Fruit fly (Drosophila melanogaster) whole organism, embryonic: ENCODE results near the gene MED14.

Experiments used
- CG10267 ChIP-seq: fragments of 200-800 bp; sonication (Bioruptor generic); optimal IDR thresholded peaks from 2 replicates; lab custom pipeline; 2018; ENCODE audit warnings: missing biosample characterization, mild to moderate bottlenecking, missing genetic modification characterization, moderate library complexity
- CG10543 ChIP-seq: fragments of 200-800 bp; sonication (Bioruptor generic); optimal IDR thresholded peaks from 3 replicates; lab custom pipeline; 2017; ENCODE audit warnings: missing biosample characterization, mild to moderate bottlenecking, missing genetic modification characterization, moderate library complexity
- CG12104 ChIP-seq: fragments of 200-800 bp; sonication (Bioruptor generic); optimal IDR thresholded peaks from 3 replicates; lab custom pipeline; 2016; ENCODE audit warnings: missing biosample characterization, missing genetic modification characterization
- CG1233 ChIP-seq: fragments of 200-800 bp; sonication (Bioruptor generic); optimal IDR thresholded peaks from 4 replicates; lab custom pipeline; 2018; ENCODE audit warnings: missing biosample characterization, mild to moderate bottlenecking, missing genetic modification characterization
- CG12659 ChIP-seq: fragments of 200-800 bp; sonication (Bioruptor generic); optimal IDR thresholded peaks from 3 replicates; lab custom pipeline; 2017; ENCODE audit warnings: mild to moderate bottlenecking, missing biosample characterization, missing genetic modification reagents, missing genetic modification characterization
- CG13894 ChIP-seq: fragments of 200-800 bp; sonication (Bioruptor generic); optimal IDR thresholded peaks from 3 replicates; lab custom pipeline; 2018; ENCODE audit warnings: missing biosample characterization, mild to moderate bottlenecking, missing genetic modification characterization, moderate library complexity
- CG15514 ChIP-seq: fragments of 200-800 bp; sonication (Bioruptor generic); optimal IDR thresholded peaks from 3 replicates; lab custom pipeline; 2017; ENCODE audit warnings: missing biosample characterization, missing genetic modification characterization, mild to moderate bottlenecking, moderate library complexity, missing genetic modification reagents
- CG17568 ChIP-seq: fragments of 200-800 bp; sonication (Bioruptor generic); optimal IDR thresholded peaks from 2 replicates; lab custom pipeline; 2018; ENCODE audit warnings: missing biosample characterization, mild to moderate bottlenecking, missing genetic modification characterization, moderate library complexity
- CG18599 ChIP-seq: fragments of 200-800 bp; sonication (Bioruptor generic); optimal IDR thresholded peaks from 3 replicates; lab custom pipeline; 2017; ENCODE audit warnings: missing biosample characterization, missing genetic modification characterization, mild to moderate bottlenecking, moderate library complexity, missing genetic modification reagents
- CG2129 ChIP-seq: fragments of 200-800 bp; sonication (Bioruptor generic); IDR thresholded peaks from 2 replicates; pipeline ENCODE4 v1.3.6; 2022; ENCODE audit warnings: missing biosample characterization, missing genetic modification characterization; ENCODE audit not compliant: partially characterized antibody
- CG31388 ChIP-seq: fragments of 200-800 bp; sonication (Bioruptor generic); optimal IDR thresholded peaks from 2 replicates; lab custom pipeline; 2016; ENCODE audit warnings: missing biosample characterization, missing genetic modification characterization
- CG32532 ChIP-seq: fragments of 200-800 bp; sonication (Bioruptor generic); IDR thresholded peaks from 2 replicates; pipeline ENCODE4 v1.3.6; 2022; ENCODE audit warnings: missing biosample characterization, missing genetic modification characterization
- CG3995 ChIP-seq: fragments of 200-800 bp; sonication (Bioruptor generic); optimal IDR thresholded peaks from 3 replicates; lab custom pipeline; 2016; ENCODE audit warnings: missing biosample characterization, missing genetic modification characterization
- CG4617 ChIP-seq: fragments of 200-800 bp; sonication (Bioruptor generic); optimal IDR thresholded peaks from 3 replicates; lab custom pipeline; 2016; ENCODE audit warnings: missing biosample characterization, missing genetic modification characterization, borderline replicate concordance
- CG6272 ChIP-seq: fragments of 200-800 bp; sonication (Bioruptor generic); IDR thresholded peaks from 2 replicates; pipeline ENCODE4 v1.3.6; 2022; ENCODE audit warnings: missing biosample characterization, missing genetic modification characterization
- CG6654 ChIP-seq: fragments of 200-800 bp; sonication (Bioruptor generic); optimal IDR thresholded peaks from 2 replicates; lab custom pipeline; 2017; ENCODE audit warnings: missing biosample characterization, mild to moderate bottlenecking, missing genetic modification characterization
- CG6791 ChIP-seq: fragments of 200-800 bp; sonication (Bioruptor generic); IDR thresholded peaks from 3 replicates; pipeline ENCODE4 v1.3.6; 2022; ENCODE audit warnings: missing biosample characterization, missing genetic modification characterization; ENCODE audit not compliant: partially characterized antibody
- CG6854 ChIP-seq: fragments of 200-800 bp; sonication (Bioruptor generic); optimal IDR thresholded peaks from 3 replicates; lab custom pipeline; 2017; ENCODE audit warnings: missing biosample characterization, mild to moderate bottlenecking, missing genetic modification characterization
- CG9727 ChIP-seq: fragments of 200-800 bp; sonication (Bioruptor generic); optimal IDR thresholded peaks from 3 replicates; lab custom pipeline; 2017; ENCODE audit warnings: missing biosample characterization, mild to moderate bottlenecking, missing genetic modification characterization
- CG9817 ChIP-seq: fragments of 200-800 bp; sonication (Bioruptor generic); optimal IDR thresholded peaks from 2 replicates; lab custom pipeline; 2018; ENCODE audit warnings: missing biosample characterization, mild to moderate bottlenecking, missing genetic modification characterization, moderate library complexity
- D ChIP-seq, 2 experiments: fragments of 200-800 bp in 1 of 2; fragments of >200 bp in 1 of 2; sonication (Bioruptor generic) in 1 of 2; optimal IDR thresholded peaks; 2 replicates in 1 of 2; 3 replicates in 1 of 2; lab custom pipeline; 2017; ENCODE audit warnings: mild to moderate bottlenecking in 1 of 2, missing biosample characterization in 1 of 2, missing genetic modification characterization in 1 of 2, missing genetic modification reagents in 1 of 2
- D19A ChIP-seq: fragments of 200-800 bp; optimal IDR thresholded peaks from 3 replicates; lab custom pipeline; 2019; ENCODE audit warnings: missing biosample characterization, mild to moderate bottlenecking, missing genetic modification characterization, moderate library complexity
- Doc3 ChIP-seq: fragments of 200-800 bp; sonication (Bioruptor generic); IDR thresholded peaks from 3 replicates; pipeline ENCODE4 v1.3.6; 2022; ENCODE audit warnings: missing biosample characterization, missing genetic modification characterization; ENCODE audit not compliant: partially characterized antibody
- Hr3 ChIP-seq: fragments of 200-800 bp; sonication (Bioruptor generic); optimal IDR thresholded peaks from 3 replicates; lab custom pipeline; 2016; ENCODE audit warnings: missing biosample characterization, missing genetic modification characterization
- Hr78 ChIP-seq, 2 experiments: fragments of 200-800 bp in 1 of 2; fragments of >200 bp in 1 of 2; sonication (Bioruptor generic) in 1 of 2; optimal IDR thresholded peaks; 2 replicates each; lab custom pipeline; 2017 to 2019; ENCODE audit warnings: missing biosample characterization in 2 of 2, missing genetic modification characterization in 2 of 2, mild to moderate bottlenecking in 1 of 2, moderate library complexity in 1 of 2
- Lpt ChIP-seq: fragments of >200 bp; optimal IDR thresholded peaks from 2 replicates; lab custom pipeline; 2018; ENCODE audit warnings: missing biosample characterization, missing genetic modification characterization
- MESR4 ChIP-seq: fragments of 200-800 bp; sonication (Bioruptor generic); optimal IDR thresholded peaks from 2 replicates; lab custom pipeline; 2018; ENCODE audit warnings: missing biosample characterization, mild to moderate bottlenecking, missing genetic modification characterization, moderate library complexity
- Rx ChIP-seq: fragments of 200-800 bp; sonication (Bioruptor generic); IDR thresholded peaks from 2 replicates; pipeline ENCODE4 v1.3.6; 2022; ENCODE audit warnings: missing biosample characterization, missing genetic modification characterization
- Tbp ChIP-seq: fragments of >200 bp; optimal IDR thresholded peaks from 2 replicates; lab custom pipeline; 2018; ENCODE audit warnings: missing biosample characterization, missing genetic modification characterization
- ac ChIP-seq: fragments of 200-800 bp; sonication (Bioruptor generic); optimal IDR thresholded peaks from 3 replicates; lab custom pipeline; 2017; ENCODE audit warnings: missing biosample characterization, mild to moderate bottlenecking, missing genetic modification characterization
- az2 ChIP-seq: fragments of 200-800 bp; sonication (Bioruptor generic); optimal IDR thresholded peaks from 3 replicates; lab custom pipeline; 2016; ENCODE audit warnings: missing biosample characterization, missing genetic modification characterization
- bbx ChIP-seq: fragments of 200-800 bp; sonication (Bioruptor generic); IDR thresholded peaks from 2 replicates; pipeline ENCODE4 v1.3.6; 2022; ENCODE audit warnings: missing biosample characterization, missing genetic modification characterization; ENCODE audit not compliant: partially characterized antibody
- bigmax ChIP-seq: fragments of 200-800 bp; sonication (Bioruptor generic); optimal IDR thresholded peaks from 2 replicates; lab custom pipeline; 2018; ENCODE audit warnings: missing biosample characterization, mild to moderate bottlenecking, missing genetic modification characterization
- chn ChIP-seq: fragments of 200-800 bp; sonication (Bioruptor generic); optimal IDR thresholded peaks from 2 replicates; lab custom pipeline; 2016; ENCODE audit warnings: missing biosample characterization, missing genetic modification characterization
- crc ChIP-seq: fragments of 200-800 bp; sonication (Bioruptor generic); optimal IDR thresholded peaks from 2 replicates; lab custom pipeline; 2016; ENCODE audit warnings: missing biosample characterization, missing genetic modification characterization
- crol ChIP-seq: fragments of 200-800 bp; sonication (Bioruptor generic); IDR thresholded peaks from 2 replicates; pipeline ENCODE4 v1.3.6; 2022; ENCODE audit warnings: missing biosample characterization, missing genetic modification characterization
- ems ChIP-seq: fragments of 200-800 bp; sonication (Bioruptor generic); optimal IDR thresholded peaks from 3 replicates; lab custom pipeline; 2016; ENCODE audit warnings: missing biosample characterization, missing genetic modification characterization
- fd102C ChIP-seq: fragments of 200-800 bp; sonication (Bioruptor generic); optimal IDR thresholded peaks from 2 replicates; lab custom pipeline; 2018; ENCODE audit warnings: missing biosample characterization, mild to moderate bottlenecking, missing genetic modification characterization, moderate library complexity
- grn ChIP-seq: fragments of 200-800 bp; sonication (Bioruptor generic); optimal IDR thresholded peaks from 3 replicates; lab custom pipeline; 2017; ENCODE audit warnings: missing biosample characterization, missing genetic modification characterization
- gro ChIP-seq: fragments of 200-800 bp; sonication (Bioruptor generic); optimal IDR thresholded peaks from 2 replicates; lab custom pipeline; 2016; ENCODE audit warnings: missing biosample characterization, missing genetic modification characterization
- hbn ChIP-seq: fragments of 200-800 bp; sonication (Bioruptor generic); IDR thresholded peaks from 2 replicates; pipeline ENCODE4 v1.3.6; 2022; ENCODE audit warnings: missing biosample characterization, missing genetic modification characterization; ENCODE audit not compliant: partially characterized antibody
- jigr1 ChIP-seq: fragments of 200-800 bp; sonication (Bioruptor generic); IDR thresholded peaks from 3 replicates; pipeline ENCODE4 v1.3.6; 2022; ENCODE audit warnings: missing biosample characterization, missing genetic modification characterization
- knrl ChIP-seq: fragments of 200-800 bp; sonication (Bioruptor generic); IDR thresholded peaks from 3 replicates; pipeline ENCODE4 v1.3.6; 2022; ENCODE audit warnings: missing biosample characterization, missing genetic modification characterization; ENCODE audit not compliant: partially characterized antibody
- sens ChIP-seq: fragments of 200-800 bp; sonication (Bioruptor generic); peaks from one replicate; lab custom pipeline; 2016; ENCODE audit warnings: missing biosample characterization, missing genetic modification characterization
- slbo ChIP-seq: fragments of 200-800 bp; sonication (Bioruptor generic); IDR thresholded peaks from 2 replicates; pipeline ENCODE4 v1.3.6; 2022; ENCODE audit warnings: missing biosample characterization, missing genetic modification characterization
- sqz ChIP-seq: fragments of 200-800 bp; sonication (Bioruptor generic); optimal IDR thresholded peaks from 3 replicates; lab custom pipeline; 2018; ENCODE audit warnings: missing biosample characterization, mild to moderate bottlenecking, missing genetic modification characterization
- tgo ChIP-seq: fragments of 200-800 bp; sonication (Bioruptor generic); IDR thresholded peaks from 3 replicates; pipeline ENCODE4 v1.3.6; 2022; ENCODE audit warnings: missing biosample characterization, missing genetic modification characterization
- z ChIP-seq: fragments of 200-800 bp; sonication (Bioruptor generic); IDR thresholded peaks from 3 replicates; pipeline ENCODE4 v1.3.6; 2022; ENCODE audit warnings: missing biosample characterization, missing genetic modification characterization
- zen ChIP-seq: fragments of 200-800 bp; sonication (Bioruptor generic); optimal IDR thresholded peaks from 3 replicates; lab custom pipeline; 2018; ENCODE audit warnings: missing biosample characterization, mild to moderate bottlenecking, missing genetic modification characterization, moderate library complexity

Gene MED14

DNA sequence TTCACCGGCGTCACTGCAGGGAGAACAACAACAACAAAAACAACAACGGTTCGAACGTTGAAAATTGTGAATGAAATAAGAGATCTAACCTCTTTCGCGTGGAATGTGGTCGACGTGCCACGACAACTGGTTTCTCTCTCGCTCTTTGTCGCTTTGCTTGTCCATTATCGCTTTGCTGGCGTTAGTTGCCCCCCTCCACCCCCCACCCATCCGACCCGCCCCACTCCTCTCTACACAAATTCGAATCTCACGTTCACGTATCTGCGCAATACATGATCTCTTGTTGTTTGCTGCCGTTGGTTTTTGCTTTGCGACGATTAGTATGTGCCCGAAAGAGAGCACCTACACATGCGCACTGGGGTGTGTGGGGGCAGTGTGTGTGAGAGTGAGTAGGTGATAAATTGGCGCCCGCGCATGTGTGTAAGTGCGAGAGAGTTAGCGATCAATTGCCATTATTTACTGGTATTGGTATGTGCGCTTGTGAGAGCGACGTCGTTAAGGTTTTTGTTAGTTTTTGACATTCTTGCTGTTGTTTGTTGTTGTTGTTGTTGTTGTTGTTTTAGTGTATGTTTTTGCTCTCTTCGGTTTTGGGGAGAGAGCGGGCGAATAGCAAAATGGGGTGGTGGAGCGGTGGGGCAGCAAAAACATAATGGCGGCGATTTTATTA is 23.6 kb downstream of the MED14 start (continued):
- TF ChIP-seq CG10267 (tag; lab: Kevin White, UChicago) (no peak), zen (no peak), CG6854 (GFP tag; lab: Kevin White, UChicago) (no peak), CG3995 (GFP tag; lab: Kevin White, UChicago) (no peak), CG10543 (GFP tag; lab: Kevin White, UChicago) (peak; percentile 92), Rx (GFP tag; lab: Robert Waterston, UW) (no peak), CG12104 (GFP tag; lab: Kevin White, UChicago) (no peak), crol (peak; percentile 96), crc (GFP tag; lab: Kevin White, UChicago) (no peak), slbo (GFP tag; lab: Robert Waterston, UW) (no peak), Hr3 (no peak), CG9817 (tag; lab: Kevin White, UChicago) (no peak), CG4617 (GFP tag; lab: Kevin White, UChicago) (no peak), az2 (no peak), Hr78 (GFP tag; optimal IDR thresholded peaks at IDR 0.05; lab: Kevin White, UChicago) (peak in 1 of 2 experiments; percentile 80), bbx (no peak), grn (GFP tag; lab: Kevin White, UChicago) (peak; percentile 45), jigr1 (GFP tag; lab: Robert Waterston, UW) (no peak), tgo (no peak), CG9727 (GFP tag; lab: Kevin White, UChicago) (no peak), MESR4 (GFP tag; lab: Kevin White, UChicago) (no peak), CG32532 (GFP tag; lab: Robert Waterston, UW) (peak; percentile 49; the same call in 1 of the 2 replicates), hbn (GFP tag; lab: Robert Waterston, UW) (0 out of 2 replicates have a peak, but pooled peaks have one; percentile 19), fd102C (GFP tag; lab: Kevin White, UChicago) (no peak), CG2129 (GFP tag; lab: Robert Waterston, UW) (no peak), CG6272 (no peak), CG12659 (no peak), sens (GFP tag; lab: Kevin White, UChicago) (no peak), ems (GFP tag; lab: Kevin White, UChicago) (no peak), CG13894 (tag; lab: Kevin White, UChicago) (peak; percentile 62), CG31388 (GFP tag; lab: Kevin White, UChicago) (no peak), ac (GFP tag; lab: Kevin White, UChicago) (no peak), sqz (GFP tag; lab: Kevin White, UChicago) (no peak), knrl (GFP tag; lab: Robert Waterston, UW) (no peak), Lpt (no peak), D19A (tag; lab: Kevin White, UChicago) (no peak), CG17568 (no peak), bigmax (peak; percentile 84), CG6791 (GFP tag; lab: Robert Waterston, UW) (no peak), Doc3 (no peak), z (GFP tag; lab: Robert Waterston, UW) (no peak), gro (GFP tag; lab: Kevin White, UChicago) (peak; percentile 39), Tbp (GFP tag; lab: Kevin White, UChicago) (no peak), CG18599 (peak; percentile 14), chn (GFP tag; lab: Kevin White, UChicago) (peak; percentile 58), D (optimal IDR thresholded peaks at IDR 0.05; lab: Kevin White, UChicago) (no peak), D (GFP tag; optimal IDR thresholded peaks at IDR 0.05; lab: Kevin White, UChicago) (no peak), CG15514 (no peak), CG6654 (GFP tag; lab: Kevin White, UChicago) (no peak), CG1233 (GFP tag; lab: Kevin White, UChicago) (no peak)
